Worm (Caenorhabditis elegans) whole organism, early embryonic: Measurements from ENCODE around the gene hlh-3.

Source experiments
- ceh-36 ChIP-seq: sonication (generic microtip); optimal IDR thresholded peaks from 2 replicates; lab custom pipeline; 2016; ENCODE audit warnings: missing genetic modification characterization, inconsistent platforms, missing compliant biosample characterization
- ets-7 ChIP-seq: sonication (generic microtip); optimal IDR thresholded peaks from 2 replicates; lab custom pipeline; 2016; ENCODE audit warnings: missing genotype, missing genetic modification characterization, missing compliant biosample characterization
- tbx-37 ChIP-seq: fragments of 200-800 bp; sonication (Bioruptor generic); conservative IDR thresholded peaks from 2 replicates; pipeline ENCODE4 v1.3.6; 2022; ENCODE audit warnings: missing genetic modification reagents, missing genetic modification characterization, missing compliant biosample characterization
- tra-4 ChIP-seq: sonication (generic microtip); optimal IDR thresholded peaks from 2 replicates; lab custom pipeline; 2017; ENCODE audit warnings: missing genetic modification characterization, missing compliant biosample characterization

DNA sequence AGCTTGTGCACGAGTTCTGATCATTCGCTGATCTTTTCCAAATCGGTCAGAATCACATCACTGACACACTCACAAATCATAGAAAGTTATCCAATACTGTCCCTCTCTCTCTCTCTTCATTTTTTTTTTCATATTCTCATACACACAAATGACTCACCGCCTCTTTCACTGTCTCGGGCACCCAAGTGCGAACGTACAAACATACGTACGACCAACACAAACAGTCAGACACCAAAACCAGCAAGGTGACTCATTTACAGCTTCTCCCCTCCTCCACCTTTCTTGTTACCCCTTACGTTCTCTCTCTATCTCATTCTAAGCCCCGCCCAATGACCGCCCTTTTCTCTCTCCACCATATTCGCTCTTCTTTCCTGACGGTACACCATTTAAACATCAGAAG, 40.6 kb downstream of the hlh-3 start:
- TF ChIP-seq tbx-37 (no peak), ets-7 (tag; lab: Kevin White, UChicago) (no peak), tra-4 (tag; lab: Kevin White, UChicago) (no peak), ceh-36 (tag; lab: Kevin White, UChicago) (no peak)
